Fruit fly (Drosophila melanogaster): ENCODE results near the gene Vps60.
A peak's percentile ranks its signal among the peaks of the same experiment; 100 is the strongest.

Gene Vps60

dm6 chr3L:17590049-17590448 lies 31.4 kb downstream of the Vps60 start (continued):
- TF ChIP-seq CG3032 (tag; optimal IDR thresholded peaks at IDR 0.05) (peak; percentile 30), spab (GFP tag; optimal IDR thresholded peaks at IDR 0.05) (no peak), CG6854 (GFP tag; optimal IDR thresholded peaks at IDR 0.05) (no peak), net (GFP tag; optimal IDR thresholded peaks at IDR 0.05) (peak; percentile 7), fd85E (GFP tag; optimal IDR thresholded peaks at IDR 0.05) (no peak), CG7368 (GFP tag; optimal IDR thresholded peaks at IDR 0.05) (peak; percentile 13)

dm6 chr3L:17588686-17589085 lies 32.7 kb downstream of the Vps60 start:
- TF ChIP-seq dsx (GFP tag; optimal IDR thresholded peaks at IDR 0.05; ENCODE audit: poor library complexity, severe bottlenecking) (peak; percentile 78), CG1621 (tag; optimal IDR thresholded peaks at IDR 0.05) (no peak)

- TF ChIP-seq Smox (GFP tag; optimal IDR thresholded peaks at IDR 0.05) = no peak
- TF ChIP-seq achi (GFP tag; optimal IDR thresholded peaks at IDR 0.05) = peak; percentile 43
- TF ChIP-seq salr (GFP tag; optimal IDR thresholded peaks at IDR 0.05) = peak; percentile 3 to 77
- peak; percentile 16 for TF ChIP-seq CG6276 (GFP tag; optimal IDR thresholded peaks at IDR 0.05)
- TF ChIP-seq CG32006 (GFP tag; optimal IDR thresholded peaks at IDR 0.05) = peak; percentile 77
- TF ChIP-seq Gug (GFP tag; IDR thresholded peaks at IDR 0.05) = no peak
- peak; percentile 81 for TF ChIP-seq Eip78C (GFP tag)
- peak; percentile 30 for TF ChIP-seq CG10631 (GFP tag; optimal IDR thresholded peaks at IDR 0.05)
- TF ChIP-seq OdsH (GFP tag; optimal IDR thresholded peaks at IDR 0.05) = no peak
- peak; percentile 31; the same call in 1 of the 2 replicates for TF ChIP-seq CG15336 (GFP tag; IDR thresholded peaks at IDR 0.05)
- TF ChIP-seq pdm3 (GFP tag; optimal IDR thresholded peaks at IDR 0.05) = peak; percentile 25
- no peak for TF ChIP-seq CG3032 (tag; optimal IDR thresholded peaks at IDR 0.05)
- TF ChIP-seq esn (GFP tag; optimal IDR thresholded peaks at IDR 0.05) = no peak
- no peak for TF ChIP-seq CG8319 (GFP tag; optimal IDR thresholded peaks at IDR 0.05)
- no peak for TF ChIP-seq CG3919 (GFP tag; optimal IDR thresholded peaks at IDR 0.05)
- TF ChIP-seq Sox14 (GFP tag; optimal IDR thresholded peaks at IDR 0.05) = peak; percentile 26
- TF ChIP-seq CG4318 (GFP tag; optimal IDR thresholded peaks at IDR 0.05) = peak; percentile 45
- peak; percentile 31; the same call in 1 of the 2 replicates for TF ChIP-seq CG11294 (GFP tag; IDR thresholded peaks at IDR 0.05)
- TF ChIP-seq lz (GFP tag; optimal IDR thresholded peaks at IDR 0.05) = no peak
- TF ChIP-seq vri (GFP tag; optimal IDR thresholded peaks at IDR 0.05) = no peak
- peak; percentile 5 for TF ChIP-seq CG6808 (GFP tag; optimal IDR thresholded peaks at IDR 0.05)
- TF ChIP-seq CG10669 (GFP tag; optimal IDR thresholded peaks at IDR 0.05) = no peak
- TF ChIP-seq net (GFP tag; optimal IDR thresholded peaks at IDR 0.05) = peak; percentile 32
- TF ChIP-seq Hr4 (GFP tag; optimal IDR thresholded peaks at IDR 0.05) = peak; percentile 59
- no peak for TF ChIP-seq fd85E (GFP tag; optimal IDR thresholded peaks at IDR 0.05)
- TF ChIP-seq acj6 (GFP tag; optimal IDR thresholded peaks at IDR 0.05) = peak; percentile 41
Measured at dm6 chr3L:17587897-17588296, 33.5 kb downstream of the Vps60 start.

dm6 chr3L:17587292-17587691 lies 34.1 kb downstream of the Vps60 start:
- no peak for TF ChIP-seq Gug (GFP tag; IDR thresholded peaks at IDR 0.05)
- no peak for TF ChIP-seq CG6808 (GFP tag; optimal IDR thresholded peaks at IDR 0.05)
- no peak for TF ChIP-seq acj6 (GFP tag; optimal IDR thresholded peaks at IDR 0.05)
- no peak for TF ChIP-seq achi (GFP tag; optimal IDR thresholded peaks at IDR 0.05)
- TF ChIP-seq CG11902 (GFP tag; optimal IDR thresholded peaks at IDR 0.05) = no peak
- TF ChIP-seq CG9139 (GFP tag; optimal IDR thresholded peaks at IDR 0.05) = no peak
- no peak for TF ChIP-seq CG11762 (GFP tag; optimal IDR thresholded peaks at IDR 0.05; ENCODE audit: insufficient read depth)
- TF ChIP-seq eg (GFP tag; IDR thresholded peaks at IDR 0.05) = peak; percentile 60
- TF ChIP-seq Hr39 (GFP tag; optimal IDR thresholded peaks at IDR 0.05) = no peak
- TF ChIP-seq svp (GFP tag) = no peak
- TF ChIP-seq Sox15 (GFP tag; optimal IDR thresholded peaks at IDR 0.05) = no peak
- no peak for TF ChIP-seq CG16779 (tag; optimal IDR thresholded peaks at IDR 0.05)
- TF ChIP-seq ss (GFP tag; optimal IDR thresholded peaks at IDR 0.05) = no peak
- TF ChIP-seq CG31627 (GFP tag; optimal IDR thresholded peaks at IDR 0.05) = no peak
- TF ChIP-seq CG11294 (GFP tag; IDR thresholded peaks at IDR 0.05) = peak; percentile 7; the same call in 1 of the 2 replicates
- TF ChIP-seq spab (GFP tag; optimal IDR thresholded peaks at IDR 0.05) = no peak
- TF ChIP-seq CG6163 (GFP tag; IDR thresholded peaks at IDR 0.05) = peak; percentile 63
